Fruit fly (Drosophila melanogaster): ENCODE data around the gene Brr2.

Gene Brr2

DNA sequence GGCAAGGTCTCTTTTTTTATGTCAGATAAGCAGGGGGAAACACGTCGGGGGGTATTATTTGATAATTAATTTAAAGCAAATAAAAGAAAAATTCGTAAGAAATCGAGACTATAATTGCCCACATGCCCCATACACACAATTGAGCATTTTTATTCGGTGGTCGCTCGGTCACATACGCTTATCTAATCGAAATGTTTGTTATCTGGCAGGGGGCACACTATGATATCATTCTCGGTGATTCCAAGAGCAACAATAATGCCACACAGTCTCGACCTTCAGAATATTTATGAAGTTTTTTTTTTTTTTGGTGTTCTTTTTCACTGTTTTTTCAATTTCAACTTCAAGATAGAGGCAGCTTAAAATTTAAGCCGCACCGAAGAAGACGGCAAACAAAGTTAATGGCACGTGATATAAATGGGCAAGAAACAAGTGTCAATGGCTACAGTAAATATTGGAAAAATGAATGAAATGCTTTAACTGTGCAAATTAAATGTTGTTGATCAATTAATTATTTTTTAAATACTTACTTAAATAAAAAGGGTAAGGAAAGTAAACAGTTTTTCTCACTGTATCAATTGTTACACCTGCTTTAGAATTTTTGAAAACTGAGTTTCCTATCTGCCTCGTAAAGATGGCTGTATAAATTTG, 31.8 kb upstream of the Brr2 start (continued):
- TF ChIP-seq lab (GFP tag; optimal IDR thresholded peaks at IDR 0.05) (peak; percentile 80), ewg (GFP tag; optimal IDR thresholded peaks at IDR 0.05) (no peak), CG10565 (GFP tag; optimal IDR thresholded peaks at IDR 0.05) (no peak), psq (GFP tag; optimal IDR thresholded peaks at IDR 0.05) (peak; percentile 1), lmd (GFP tag; IDR thresholded peaks at IDR 0.05) (no peak; the same call in 1 of the 2 replicates), CG31388 (GFP tag; optimal IDR thresholded peaks at IDR 0.05) (no peak), sens (GFP tag) (peak; percentile 82), Med (GFP tag) (peak; percentile 73), CG17385 (GFP tag; optimal IDR thresholded peaks at IDR 0.05) (peak; percentile 56), CG18011 (GFP tag; optimal IDR thresholded peaks at IDR 0.05) (peak; percentile 37), crol (GFP tag; IDR thresholded peaks at IDR 0.05) (peak; percentile 50), CG2202 (tag; optimal IDR thresholded peaks at IDR 0.05) (no peak), Ets97D (GFP tag; optimal IDR thresholded peaks at IDR 0.05) (no peak), Fer3 (tag; optimal IDR thresholded peaks at IDR 0.05) (peak; percentile 53), Ets65A (GFP tag) (no peak), CG6765 (GFP tag; optimal IDR thresholded peaks at IDR 0.05) (peak; percentile 50), CG30403 (GFP tag; optimal IDR thresholded peaks at IDR 0.05) (no peak), gcm (GFP tag; optimal IDR thresholded peaks at IDR 0.05) (no peak), CG12659 (GFP tag; optimal IDR thresholded peaks at IDR 0.05) (peak; percentile 30), Nf-YA (GFP tag; IDR thresholded peaks at IDR 0.05) (no peak), CG6175 (GFP tag; IDR thresholded peaks at IDR 0.05) (no peak), tll (GFP tag; optimal IDR thresholded peaks at IDR 0.05) (no peak), CG10959 (GFP tag; IDR thresholded peaks at IDR 0.05) (no peak), bcd (GFP tag; optimal IDR thresholded peaks at IDR 0.05) (peak; percentile 11), lola (GFP tag; optimal IDR thresholded peaks at IDR 0.05) (no peak), Trl (optimal IDR thresholded peaks at IDR 0.05) (no peak), Trl (GFP tag; optimal IDR thresholded peaks at IDR 0.05) (no peak), CG9215 (GFP tag; IDR thresholded peaks at IDR 0.05) (no peak), cwo (GFP tag; optimal IDR thresholded peaks at IDR 0.05) (peak; percentile 93), B-H1 (GFP tag; IDR thresholded peaks at IDR 0.05) (peak; percentile 23; the same call in 1 of the 3 replicates), Dll (GFP tag; IDR thresholded peaks at IDR 0.05; ENCODE audit: partially characterized antibody) (no peak), CG17568 (GFP tag; optimal IDR thresholded peaks at IDR 0.05) (no peak), Hr78 (GFP tag; optimal IDR thresholded peaks at IDR 0.05) (peak in 1 of 2 experiments; percentile 41), bsh (GFP tag; optimal IDR thresholded peaks at IDR 0.05) (peak in 1 of 2 experiments; percentile 53), CG8944 (GFP tag; optimal IDR thresholded peaks at IDR 0.05) (no peak), CG3407 (GFP tag; optimal IDR thresholded peaks at IDR 0.05) (no peak), Jarid2 (GFP tag; optimal IDR thresholded peaks at IDR 0.05) (no peak), HLH3B (GFP tag; IDR thresholded peaks at IDR 0.05) (peak; percentile 40; the same call in 1 of the 2 replicates), CG4360 (GFP tag; IDR thresholded peaks at IDR 0.05) (0 out of 2 replicates have a peak, but pooled peaks have one; percentile 19), usp (GFP tag; optimal IDR thresholded peaks at IDR 0.05) (no peak), en (GFP tag; optimal IDR thresholded peaks at IDR 0.05) (no peak), gce (GFP tag; IDR thresholded peaks at IDR 0.05) (no peak), CG3163 (GFP tag; optimal IDR thresholded peaks at IDR 0.05) (no peak), CG15269 (tag; optimal IDR thresholded peaks at IDR 0.05) (peak; percentile 71), CG3847 (GFP tag; IDR thresholded peaks at IDR 0.05) (no peak; the same call in 1 of the 2 replicates), CG4730 (GFP tag; IDR thresholded peaks at IDR 0.05) (no peak), CG9797 (GFP tag; optimal IDR thresholded peaks at IDR 0.05) (no peak), luna (GFP tag; optimal IDR thresholded peaks at IDR 0.05) (no peak), CG6813 (GFP tag; optimal IDR thresholded peaks at IDR 0.05) (no peak), H2.0 (GFP tag; IDR thresholded peaks at IDR 0.05) (0 out of 2 replicates have a peak, but pooled peaks have one; percentile 10)
